Fruit fly (Drosophila melanogaster): Measurements from ENCODE around the gene Jhbp16.
A peak's percentile ranks its signal among the peaks of the same experiment; 100 is the strongest.

Jhbp16 gene

dm6 chr3R:21656492-21657484, 7.4 kb upstream of the Jhbp16 start:
- TF ChIP-seq tj (GFP tag; optimal IDR thresholded peaks at IDR 0.05) (peak; percentile 85), CG14711 (tag; optimal IDR thresholded peaks at IDR 0.05) (no peak)

- TF ChIP-seq Clk (GFP tag; optimal IDR thresholded peaks at IDR 0.05) (no peak), ovo (GFP tag; optimal IDR thresholded peaks at IDR 0.05) (no peak), CG11617 (GFP tag; optimal IDR thresholded peaks at IDR 0.05) (no peak), bab1 (GFP tag; optimal IDR thresholded peaks at IDR 0.05) (no peak), Hr96 (GFP tag; optimal IDR thresholded peaks at IDR 0.05) (no peak), CG7101 (tag; optimal IDR thresholded peaks at IDR 0.05) (no peak), Crg-1 (GFP tag; optimal IDR thresholded peaks at IDR 0.05) (no peak), cnc (optimal IDR thresholded peaks at IDR 0.05) (no peak)
Measured at dm6 chr3R:21657489-21658018, 6.6 kb upstream of the Jhbp16 start.

DNA sequence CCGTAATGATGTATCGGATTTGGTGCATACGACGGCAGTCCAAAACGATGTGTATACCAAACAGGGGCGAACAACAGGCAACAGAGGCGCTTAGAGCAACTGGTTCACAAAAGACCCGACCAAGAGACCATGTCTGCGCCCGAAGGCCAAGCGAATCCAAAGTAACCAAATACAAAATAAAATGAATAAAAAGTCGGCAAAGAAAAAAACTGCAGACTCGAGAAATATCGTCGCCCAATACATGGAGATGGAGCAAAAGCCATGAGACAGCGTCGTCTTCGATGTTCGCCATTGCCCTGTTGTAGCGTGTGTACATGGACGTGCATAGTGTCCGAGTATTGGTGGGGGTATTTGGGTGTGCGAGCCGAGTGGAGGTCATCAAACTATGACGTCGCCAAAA, 5.9 kb upstream of the Jhbp16 start:
- TF ChIP-seq CG1620 (GFP tag; optimal IDR thresholded peaks at IDR 0.05) = no peak
- peak; percentile 93 for TF ChIP-seq tj (GFP tag; optimal IDR thresholded peaks at IDR 0.05)

DNA sequence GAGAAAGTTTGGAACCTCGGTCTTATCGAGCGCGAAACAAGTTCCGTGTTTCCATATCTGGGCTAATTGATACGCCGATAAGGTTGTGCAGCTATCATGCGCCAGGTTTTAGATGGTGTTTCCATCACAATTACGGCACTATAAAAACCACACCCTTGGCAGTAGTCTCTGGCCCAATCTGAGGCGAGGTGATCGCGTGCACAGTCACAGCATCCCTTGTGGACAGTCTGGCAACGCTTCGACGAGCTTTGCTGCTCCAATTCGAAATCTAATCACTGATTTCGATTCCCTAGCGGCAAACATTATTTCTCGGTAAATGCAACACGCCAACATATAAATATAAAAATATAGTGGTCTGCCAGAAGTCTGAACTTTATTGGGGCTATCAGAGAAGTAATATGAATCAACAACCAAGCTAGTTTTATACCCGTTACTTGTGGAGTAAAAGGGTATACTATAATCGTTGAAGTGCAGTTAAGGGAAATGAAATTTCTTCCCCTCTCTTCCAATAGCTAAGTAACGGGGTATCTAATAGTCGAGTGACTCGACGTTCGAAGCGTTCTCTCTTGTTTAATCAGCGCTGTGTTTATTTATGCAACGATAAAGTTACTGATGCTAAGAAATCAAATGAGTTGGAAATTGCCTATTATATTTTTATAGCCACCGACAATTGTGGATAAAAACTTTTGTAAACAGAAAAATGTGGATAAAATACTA, 5.3 kb upstream of the Jhbp16 start:
- TF ChIP-seq CG12768 (GFP tag; optimal IDR thresholded peaks at IDR 0.05) (no peak), kay (GFP tag; ENCODE audit: borderline replicate concordance) (peak; percentile 64)

DNA sequence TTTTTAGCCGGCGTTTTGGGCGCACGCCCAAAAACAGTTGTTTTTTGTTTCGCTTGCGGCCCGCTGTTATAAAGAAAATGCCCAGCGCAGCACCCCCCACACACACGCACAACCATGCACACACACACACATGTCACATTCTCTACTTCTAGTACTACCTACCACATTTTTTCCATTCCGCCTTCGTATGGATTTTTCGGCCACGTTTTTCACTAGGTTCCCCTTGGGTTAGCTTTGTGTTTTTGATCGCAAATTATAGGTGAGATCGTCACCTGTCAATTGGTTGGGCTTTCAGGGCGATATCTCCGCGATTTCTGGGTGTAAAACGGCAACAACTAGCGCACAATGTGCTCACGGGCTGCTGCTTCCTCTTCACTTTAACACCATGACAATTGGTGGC, 4.1 kb upstream of the Jhbp16 start:
- no peak for TF ChIP-seq toe (GFP tag; optimal IDR thresholded peaks at IDR 0.05)
- TF ChIP-seq tj (GFP tag; optimal IDR thresholded peaks at IDR 0.05) = peak; percentile 70

- TF ChIP-seq cnc (optimal IDR thresholded peaks at IDR 0.05) (no peak), bab1 (GFP tag; optimal IDR thresholded peaks at IDR 0.05) (peak; percentile 58), pad (GFP tag; optimal IDR thresholded peaks at IDR 0.05) (no peak), Mnt (GFP tag; optimal IDR thresholded peaks at IDR 0.05) (peak; percentile 5), Crg-1 (GFP tag; optimal IDR thresholded peaks at IDR 0.05) (no peak), cic (GFP tag; optimal IDR thresholded peaks at IDR 0.05) (peak; percentile 23), CG1620 (GFP tag; optimal IDR thresholded peaks at IDR 0.05) (no peak)
Measured at dm6 chr3R:21660659-21661126, 3.5 kb upstream of the Jhbp16 start, which contains the start of gene E2f1. Gene E2f1, minus strand, starts transcription at chr3R:21660871.

dm6 chr3R:21662501-21663007, 1.6 kb upstream of the Jhbp16 start, which contains the start of gene Archease:
Gene Archease, minus strand, starts transcription at chr3R:21662972.
- TF ChIP-seq kay (GFP tag; ENCODE audit: borderline replicate concordance) = peak; percentile 88
- no peak for TF ChIP-seq cnc (optimal IDR thresholded peaks at IDR 0.05)
- peak; percentile 58 for TF ChIP-seq CG7045 (GFP tag; optimal IDR thresholded peaks at IDR 0.05)
- TF ChIP-seq tj (GFP tag; optimal IDR thresholded peaks at IDR 0.05) = peak; percentile 12
- peak; percentile 80 for TF ChIP-seq Mnt (GFP tag; optimal IDR thresholded peaks at IDR 0.05)
- peak; percentile 61 for TF ChIP-seq CG11617 (GFP tag; optimal IDR thresholded peaks at IDR 0.05)
- peak; percentile 54 for TF ChIP-seq cic (GFP tag; optimal IDR thresholded peaks at IDR 0.05)
- peak; percentile 34 for TF ChIP-seq CG5204 (GFP tag; optimal IDR thresholded peaks at IDR 0.05)
- peak; percentile 54 for TF ChIP-seq CG7101 (tag; optimal IDR thresholded peaks at IDR 0.05)
- TF ChIP-seq toe (GFP tag; optimal IDR thresholded peaks at IDR 0.05) = peak; percentile 5
- peak; percentile 13 for TF ChIP-seq pad (GFP tag; optimal IDR thresholded peaks at IDR 0.05)
- peak; percentile 50 for TF ChIP-seq CG33017 (tag; optimal IDR thresholded peaks at IDR 0.05)
- TF ChIP-seq Crg-1 (GFP tag; optimal IDR thresholded peaks at IDR 0.05) = no peak
- TF ChIP-seq Hr96 (GFP tag; optimal IDR thresholded peaks at IDR 0.05) = peak; percentile 14
- peak; percentile 81 for TF ChIP-seq ovo (GFP tag; optimal IDR thresholded peaks at IDR 0.05)
- peak; percentile 51 for TF ChIP-seq CG14711 (tag; optimal IDR thresholded peaks at IDR 0.05)
- TF ChIP-seq bab1 (GFP tag; optimal IDR thresholded peaks at IDR 0.05) = peak; percentile 72
- peak; percentile 9 for TF ChIP-seq CG12768 (GFP tag; optimal IDR thresholded peaks at IDR 0.05)
- TF ChIP-seq Clk (GFP tag; optimal IDR thresholded peaks at IDR 0.05) = no peak
- TF ChIP-seq CG1620 (GFP tag; optimal IDR thresholded peaks at IDR 0.05) = no peak

Measured in whole organism, adult.